Fruit fly (Drosophila melanogaster) whole organism, prepupa: ENCODE data around the gene Ubx.

Source experiments
- CG15336 ChIP-seq: fragments of 200-800 bp; sonication (Bioruptor generic); IDR thresholded peaks from 2 replicates; pipeline ENCODE4 v1.3.6; 2022; ENCODE audit warnings: missing biosample characterization, missing genetic modification characterization
- CG6276 ChIP-seq: fragments of 200-800 bp; sonication (Bioruptor generic); optimal IDR thresholded peaks from 2 replicates; lab custom pipeline; 2017; ENCODE audit warnings: missing biosample characterization, mild to moderate bottlenecking, missing genetic modification characterization
- CG6792 ChIP-seq: fragments of 200-800 bp; sonication (Bioruptor generic); optimal IDR thresholded peaks from 3 replicates; lab custom pipeline; 2016; ENCODE audit warnings: missing biosample characterization, missing genetic modification characterization
- CG8119 ChIP-seq: fragments of 200-800 bp; sonication (Bioruptor generic); IDR thresholded peaks from 3 replicates; pipeline ENCODE4 v1.3.6; 2022; ENCODE audit warnings: missing biosample characterization, missing genetic modification characterization
- CG8319 ChIP-seq: fragments of 200-800 bp; sonication (Bioruptor generic); optimal IDR thresholded peaks from 3 replicates; lab custom pipeline; 2016; ENCODE audit warnings: missing biosample characterization, missing genetic modification characterization
- Eip93F ChIP-seq: fragments of 200-800 bp; sonication (Bioruptor generic); optimal IDR thresholded peaks from 2 replicates; lab custom pipeline; 2016; ENCODE audit warnings: missing biosample characterization, mild to moderate bottlenecking, missing genetic modification characterization
- Hr39 ChIP-seq: fragments of 200-800 bp; sonication (Bioruptor generic); optimal IDR thresholded peaks from 2 replicates; lab custom pipeline; 2016; ENCODE audit warnings: missing biosample characterization, missing genetic modification characterization
- Met ChIP-seq: fragments of 200-800 bp; sonication (Bioruptor generic); optimal IDR thresholded peaks from 3 replicates; lab custom pipeline; 2016; ENCODE audit warnings: missing biosample characterization, missing genetic modification characterization
- fd59A ChIP-seq: fragments of 200-800 bp; sonication (Bioruptor generic); optimal IDR thresholded peaks from 2 replicates; lab custom pipeline; 2017; ENCODE audit warnings: missing biosample characterization, mild to moderate bottlenecking, missing genetic modification characterization, missing genetic modification reagents
- topi ChIP-seq: fragments of 200-800 bp; sonication (Bioruptor generic); optimal IDR thresholded peaks from 3 replicates; lab custom pipeline; 2016; ENCODE audit warnings: missing biosample characterization, missing genetic modification characterization

DNA sequence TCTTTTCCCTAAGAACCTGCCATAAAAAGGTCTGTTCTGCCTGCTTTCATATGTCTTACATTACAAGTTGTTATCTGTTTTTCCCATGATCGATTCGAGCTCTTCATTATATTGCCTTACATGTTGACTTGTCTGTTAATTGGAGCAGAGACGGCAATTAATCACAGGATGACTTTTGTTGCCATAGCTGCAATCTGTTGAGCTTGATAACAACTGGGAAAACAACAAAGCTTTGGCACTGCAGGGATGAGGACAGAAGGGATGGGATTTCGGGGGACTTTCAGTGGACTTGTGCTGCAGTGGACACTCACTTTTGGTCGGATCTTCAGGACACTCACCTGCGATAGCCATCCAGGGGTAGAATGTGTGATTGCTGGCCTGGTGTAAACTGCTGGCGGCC, 1.8 kb downstream of the Ubx start:
- no peak for TF ChIP-seq CG8319 (GFP tag; lab: Kevin White, UChicago)
- no peak for TF ChIP-seq CG8119
- no peak for TF ChIP-seq CG15336 (GFP tag; lab: Robert Waterston, UW)
- TF ChIP-seq topi (GFP tag; lab: Kevin White, UChicago) = no peak
- no peak for TF ChIP-seq CG6792 (GFP tag; lab: Kevin White, UChicago)
- TF ChIP-seq Met (GFP tag; lab: Kevin White, UChicago) = no peak
- TF ChIP-seq CG6276 = no peak
- TF ChIP-seq fd59A (GFP tag; lab: Kevin White, UChicago) = no peak
- no peak for TF ChIP-seq Hr39 (GFP tag; lab: Kevin White, UChicago)
- TF ChIP-seq Eip93F = no peak
